Fruit fly (Drosophila melanogaster): ENCODE results near the gene CG12155.

DNA sequence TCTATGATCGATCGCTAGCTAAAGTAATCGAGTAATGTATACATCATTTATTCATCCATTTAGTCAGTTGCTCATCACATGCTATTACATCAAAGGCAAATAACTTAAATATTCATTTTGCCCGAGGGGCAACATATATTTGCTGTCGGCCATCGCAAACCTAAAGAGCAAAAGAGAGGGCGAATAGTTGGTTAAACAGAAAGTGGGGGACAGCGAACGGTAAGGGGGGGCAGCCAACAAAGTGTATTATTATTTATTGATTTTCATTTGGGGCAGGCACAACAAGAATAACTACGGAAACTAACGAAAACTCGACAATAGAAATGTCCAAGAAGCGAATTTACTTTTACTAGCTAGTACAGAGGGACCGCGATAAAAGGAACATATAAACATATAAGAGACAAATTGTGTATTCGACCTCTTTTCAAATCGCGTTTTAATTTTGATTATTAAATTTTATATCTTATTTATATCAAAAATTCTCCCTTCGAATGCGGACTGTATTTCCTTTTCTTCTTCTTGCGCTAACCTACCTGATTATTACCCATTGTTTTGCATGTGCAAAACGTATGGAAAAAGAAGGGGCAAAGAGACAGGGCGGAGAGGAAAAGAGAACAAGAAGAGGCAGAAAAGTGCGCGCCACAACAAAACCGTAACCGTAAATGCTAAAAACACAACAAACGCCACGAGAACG, 37.2 kb upstream of the CG12155 start:
- TF ChIP-seq CG33017 (tag; optimal IDR thresholded peaks at IDR 0.05), result no peak
- no peak for TF ChIP-seq CG11617 (GFP tag; optimal IDR thresholded peaks at IDR 0.05)
- TF ChIP-seq CG12768 (GFP tag; optimal IDR thresholded peaks at IDR 0.05), result peak; percentile 29

Measured in whole organism, adult.